Fruit fly (Drosophila melanogaster): ENCODE results near the gene CG18814.
A peak's percentile ranks its signal among the peaks of the same experiment; 100 is the strongest.

CG18814 gene

dm6 chr3L:16328207-16328891 lies 41.3 kb upstream of the CG18814 start, which contains the start of gene CG13058 (continued):
- TF ChIP-seq CG12391 (tag; optimal IDR thresholded peaks at IDR 0.05): no peak
- no peak for TF ChIP-seq lbe (GFP tag; optimal IDR thresholded peaks at IDR 0.05)
- TF ChIP-seq CG34422 (GFP tag; IDR thresholded peaks at IDR 0.05): 0 out of 3 replicates have a peak, but pooled peaks have one; percentile 10
- no peak for TF ChIP-seq Antp (GFP tag; optimal IDR thresholded peaks at IDR 0.05)
- no peak for TF ChIP-seq trh (GFP tag; optimal IDR thresholded peaks at IDR 0.05)
- no peak for TF ChIP-seq nerfin-2 (GFP tag; IDR thresholded peaks at IDR 0.05; ENCODE audit: partially characterized antibody)
- TF ChIP-seq Hmx (GFP tag; optimal IDR thresholded peaks at IDR 0.05): no peak
- TF ChIP-seq CG7928 (GFP tag; optimal IDR thresholded peaks at IDR 0.05): peak; percentile 25
- TF ChIP-seq kay (GFP tag; optimal IDR thresholded peaks at IDR 0.05): no peak
- no peak for TF ChIP-seq CG2116 (GFP tag; optimal IDR thresholded peaks at IDR 0.05)
- TF ChIP-seq ato (GFP tag; IDR thresholded peaks at IDR 0.05; ENCODE audit: partially characterized antibody): no peak
- peak; percentile 54 for TF ChIP-seq Nf-YA (GFP tag; IDR thresholded peaks at IDR 0.05)
- TF ChIP-seq CG17186 (GFP tag; optimal IDR thresholded peaks at IDR 0.05): no peak
- peak; percentile 71; the same call in 1 of the 2 replicates for TF ChIP-seq CG17328 (GFP tag; IDR thresholded peaks at IDR 0.05)
- TF ChIP-seq CG11560 (tag; IDR thresholded peaks at IDR 0.05): 0 out of 3 replicates have a peak, but pooled peaks have one; percentile 41
- no peak for TF ChIP-seq h (optimal IDR thresholded peaks at IDR 0.05)
- TF ChIP-seq eve (GFP tag; optimal IDR thresholded peaks at IDR 0.05): no peak
- no peak for TF ChIP-seq Lpt (GFP tag; optimal IDR thresholded peaks at IDR 0.05)
- TF ChIP-seq Vsx1 (GFP tag; optimal IDR thresholded peaks at IDR 0.05): peak; percentile 16
- TF ChIP-seq her (GFP tag; optimal IDR thresholded peaks at IDR 0.05): peak; percentile 2
- peak; percentile 56 for TF ChIP-seq nau (GFP tag; optimal IDR thresholded peaks at IDR 0.05)
- no peak for TF ChIP-seq grn (GFP tag; optimal IDR thresholded peaks at IDR 0.05)
- peak; percentile 92 for TF ChIP-seq D19A (tag; optimal IDR thresholded peaks at IDR 0.05)
- TF ChIP-seq Nf-YC (tag; optimal IDR thresholded peaks at IDR 0.05): no peak
- TF ChIP-seq CG4360 (GFP tag; IDR thresholded peaks at IDR 0.05): no peak
- no peak for TF ChIP-seq CG12744 (GFP tag; optimal IDR thresholded peaks at IDR 0.05)
- TF ChIP-seq gfzf (GFP tag; optimal IDR thresholded peaks at IDR 0.05): no peak
- TF ChIP-seq gt (GFP tag; IDR thresholded peaks at IDR 0.05): no peak
- TF ChIP-seq GATAe (GFP tag; conservative IDR thresholded peaks at IDR 0.05): no peak
- 0 out of 2 replicates have a peak, but pooled peaks have one; percentile 42 for TF ChIP-seq CG31441 (GFP tag; IDR thresholded peaks at IDR 0.05)
- no peak for TF ChIP-seq CG12104 (GFP tag; optimal IDR thresholded peaks at IDR 0.05)
- TF ChIP-seq CG10321 (GFP tag; IDR thresholded peaks at IDR 0.05): no peak
- TF ChIP-seq CG31365 (tag; optimal IDR thresholded peaks at IDR 0.05): no peak
- TF ChIP-seq esg (GFP tag; conservative IDR thresholded peaks at IDR 0.05): peak; percentile 81
- TF ChIP-seq CG7987 (GFP tag; optimal IDR thresholded peaks at IDR 0.05): peak; percentile 9
- no peak for TF ChIP-seq amos (GFP tag; IDR thresholded peaks at IDR 0.05; ENCODE audit: partially characterized antibody)
- TF ChIP-seq sc (optimal IDR thresholded peaks at IDR 0.05): no peak
- no peak for TF ChIP-seq sc (GFP tag; optimal IDR thresholded peaks at IDR 0.05)
- no peak for TF ChIP-seq CG32532 (GFP tag; IDR thresholded peaks at IDR 0.05)
- TF ChIP-seq toy (GFP tag; IDR thresholded peaks at IDR 0.05): no peak
- TF ChIP-seq CG7357 (GFP tag; IDR thresholded peaks at IDR 0.05): 0 out of 3 replicates have a peak, but pooled peaks have one; percentile 41
- peak; percentile 8 for TF ChIP-seq sd (tag; optimal IDR thresholded peaks at IDR 0.05)
- TF ChIP-seq Abd-B (GFP tag; optimal IDR thresholded peaks at IDR 0.05): peak; percentile 18
- no peak for TF ChIP-seq hth (optimal IDR thresholded peaks at IDR 0.05)
- no peak for TF ChIP-seq tll (GFP tag; optimal IDR thresholded peaks at IDR 0.05)
- TF ChIP-seq CG8281 (tag; optimal IDR thresholded peaks at IDR 0.05): peak; percentile 79
- TF ChIP-seq bigmax (GFP tag; optimal IDR thresholded peaks at IDR 0.05): no peak
- peak; percentile 72 for TF ChIP-seq fd3F (GFP tag; optimal IDR thresholded peaks at IDR 0.05)
- peak; percentile 27 for TF ChIP-seq CG18764 (GFP tag; optimal IDR thresholded peaks at IDR 0.05)
- TF ChIP-seq CG6683 (GFP tag; optimal IDR thresholded peaks at IDR 0.05): no peak
- peak; percentile 13 for TF ChIP-seq CG15011 (GFP tag; optimal IDR thresholded peaks at IDR 0.05)

All from whole organism, embryonic.